Worm (Caenorhabditis elegans) whole organism, early embryonic: ENCODE results near the gene T05D4.2.

Experiments used
- B0310.2 ChIP-seq: sonication (generic microtip); optimal IDR thresholded peaks from 2 replicates; lab custom pipeline; 2016; ENCODE audit warnings: mild to moderate bottlenecking, missing genetic modification characterization, missing compliant biosample characterization
- F13C5.2 ChIP-seq: sonication (generic microtip); optimal IDR thresholded peaks from 2 replicates; lab custom pipeline; 2017; ENCODE audit warnings: mild to moderate bottlenecking, missing genetic modification characterization, inconsistent platforms, missing compliant biosample characterization
- aly-1 ChIP-seq: sonication (generic microtip); optimal IDR thresholded peaks from 2 replicates; lab custom pipeline; 2016; ENCODE audit warnings: missing genetic modification characterization, missing compliant biosample characterization
- ama-1 ChIP-seq: fragments of 150-350 bp; optimal IDR thresholded peaks from 2 replicates; lab custom pipeline; 2014
- ceh-13 ChIP-seq: fragments of 200-800 bp; sonication (Bioruptor generic); optimal IDR thresholded peaks from 2 replicates; lab custom pipeline; 2018; ENCODE audit warnings: mild to moderate bottlenecking, missing genetic modification characterization, missing compliant biosample characterization
- ceh-36 ChIP-seq: sonication (generic microtip); optimal IDR thresholded peaks from 2 replicates; lab custom pipeline; 2016; ENCODE audit warnings: missing genetic modification characterization, inconsistent platforms, missing compliant biosample characterization
- ets-7 ChIP-seq: sonication (generic microtip); optimal IDR thresholded peaks from 2 replicates; lab custom pipeline; 2016; ENCODE audit warnings: missing genotype, missing genetic modification characterization, missing compliant biosample characterization
- flt-1 ChIP-seq: fragments of 200-800 bp; sonication (Bioruptor generic); IDR thresholded peaks from 2 replicates; pipeline ENCODE4 v1.3.6; 2022; ENCODE audit warnings: missing genetic modification characterization, missing compliant biosample characterization
- scrt-1 ChIP-seq: fragments of 200-800 bp; sonication (Bioruptor generic); IDR thresholded peaks from 2 replicates; pipeline ENCODE4 v1.3.6; 2022; ENCODE audit warnings: missing genetic modification characterization, missing compliant biosample characterization
- sea-1 ChIP-seq: fragments of 200-800 bp; sonication (Bioruptor generic); conservative IDR thresholded peaks from 2 replicates; pipeline ENCODE4 v1.3.6; 2022; ENCODE audit warnings: missing genetic modification characterization, missing compliant biosample characterization
- tbx-11 ChIP-seq: fragments of 200-800 bp; sonication (Bioruptor generic); IDR thresholded peaks from 2 replicates; pipeline ENCODE4 v1.3.6; 2022; ENCODE audit warnings: missing genetic modification characterization, missing compliant biosample characterization
- tra-4 ChIP-seq: sonication (generic microtip); optimal IDR thresholded peaks from 2 replicates; lab custom pipeline; 2017; ENCODE audit warnings: missing genetic modification characterization, missing compliant biosample characterization

ce11 chrIII:13581727-13582126, 18.8 kb upstream of the T05D4.2 start:
- TF ChIP-seq ceh-36 (tag; lab: Kevin White, UChicago), result no peak
- TF ChIP-seq flt-1 (GFP tag; lab: Robert Waterston, UW), result no peak
- no peak for TF ChIP-seq ama-1 (lab: Kevin White, UChicago)
- no peak for TF ChIP-seq aly-1
- no peak for TF ChIP-seq ets-7 (tag; lab: Kevin White, UChicago)
- no peak for TF ChIP-seq tbx-11 (GFP tag; lab: Robert Waterston, UW)
- TF ChIP-seq F13C5.2 (tag; lab: Kevin White, UChicago), result no peak
- TF ChIP-seq sea-1 (GFP tag; lab: Robert Waterston, UW), result no peak
- no peak for TF ChIP-seq tra-4 (tag; lab: Kevin White, UChicago)
- no peak for TF ChIP-seq scrt-1 (GFP tag; lab: Robert Waterston, UW)
- no peak for TF ChIP-seq B0310.2 (tag; lab: Kevin White, UChicago)
- TF ChIP-seq ceh-13, result no peak
